Fruit fly (Drosophila melanogaster): ENCODE measurements around the gene aralar1.

aralar1 gene

dm6 chr3R:30428459-30428858 lies 27.2 kb downstream of the aralar1 start, which contains the start of gene CG15533:
Gene CG15533 (plus strand): TSS chr3R:30428820.
- TF ChIP-seq CG11294 (GFP tag; IDR thresholded peaks at IDR 0.05) (no peak), Eip75B (GFP tag; optimal IDR thresholded peaks at IDR 0.05) (no peak), CG1621 (tag; optimal IDR thresholded peaks at IDR 0.05) (no peak), CG16779 (tag; optimal IDR thresholded peaks at IDR 0.05) (no peak)

- TF ChIP-seq ss (GFP tag; optimal IDR thresholded peaks at IDR 0.05) (peak in 1 of 2 experiments; percentile 81), Hr38 (GFP tag; optimal IDR thresholded peaks at IDR 0.05) (no peak), CG9139 (GFP tag; optimal IDR thresholded peaks at IDR 0.05) (peak; percentile 39), net (GFP tag; optimal IDR thresholded peaks at IDR 0.05) (no peak), CG6854 (GFP tag; optimal IDR thresholded peaks at IDR 0.05) (no peak), CG6808 (GFP tag; optimal IDR thresholded peaks at IDR 0.05) (peak; percentile 65), Sox14 (GFP tag; optimal IDR thresholded peaks at IDR 0.05) (peak; percentile 74)
Measured at dm6 chr3R:30427805-30428359, 27.8 kb downstream of the aralar1 start, which contains the start of gene CG2218. Gene CG2218 (minus strand): TSS chr3R:30428276.

dm6 chr3R:30426626-30427025 lies 29.0 kb downstream of the aralar1 start:
- no peak for TF ChIP-seq CG11902 (GFP tag; optimal IDR thresholded peaks at IDR 0.05)
- no peak for TF ChIP-seq CG11762 (GFP tag; optimal IDR thresholded peaks at IDR 0.05; ENCODE audit: insufficient read depth)
- TF ChIP-seq Sox14 (GFP tag; optimal IDR thresholded peaks at IDR 0.05), result no peak
- TF ChIP-seq svp (GFP tag), result peak; percentile 99
- no peak for TF ChIP-seq achi (GFP tag; optimal IDR thresholded peaks at IDR 0.05)
- no peak for TF ChIP-seq CG8319 (GFP tag; optimal IDR thresholded peaks at IDR 0.05)
- no peak for TF ChIP-seq net (GFP tag; optimal IDR thresholded peaks at IDR 0.05)
- no peak for TF ChIP-seq CG1621 (tag; optimal IDR thresholded peaks at IDR 0.05)
- no peak for TF ChIP-seq lz (GFP tag; optimal IDR thresholded peaks at IDR 0.05)
- no peak for TF ChIP-seq CG16779 (tag; optimal IDR thresholded peaks at IDR 0.05)
- no peak for TF ChIP-seq CG9139 (GFP tag; optimal IDR thresholded peaks at IDR 0.05)
- TF ChIP-seq Gug (GFP tag; IDR thresholded peaks at IDR 0.05), result no peak
- no peak for TF ChIP-seq CG3032 (tag; optimal IDR thresholded peaks at IDR 0.05)
- TF ChIP-seq dsx (GFP tag; optimal IDR thresholded peaks at IDR 0.05; ENCODE audit: poor library complexity, severe bottlenecking), result peak; percentile 96
- TF ChIP-seq fd85E (GFP tag; optimal IDR thresholded peaks at IDR 0.05), result no peak
- no peak for TF ChIP-seq CG11294 (GFP tag; IDR thresholded peaks at IDR 0.05)
- TF ChIP-seq Eip78C (GFP tag), result peak; percentile 0
- no peak for TF ChIP-seq Met (GFP tag; optimal IDR thresholded peaks at IDR 0.05)

- TF ChIP-seq Ets96B (tag; optimal IDR thresholded peaks at IDR 0.05) (no peak), lz (GFP tag; optimal IDR thresholded peaks at IDR 0.05) (no peak), spab (GFP tag; optimal IDR thresholded peaks at IDR 0.05) (no peak), CG8319 (GFP tag; optimal IDR thresholded peaks at IDR 0.05) (no peak), CG10669 (GFP tag; optimal IDR thresholded peaks at IDR 0.05) (no peak), ss (GFP tag; optimal IDR thresholded peaks at IDR 0.05) (no peak), CG34406 (GFP tag; optimal IDR thresholded peaks at IDR 0.05) (no peak), achi (GFP tag; optimal IDR thresholded peaks at IDR 0.05) (no peak), CG6276 (GFP tag; optimal IDR thresholded peaks at IDR 0.05) (no peak), CG11294 (GFP tag; IDR thresholded peaks at IDR 0.05) (no peak), Gug (GFP tag; IDR thresholded peaks at IDR 0.05) (no peak), fd59A (GFP tag; optimal IDR thresholded peaks at IDR 0.05) (no peak), OdsH (GFP tag; optimal IDR thresholded peaks at IDR 0.05) (no peak), CG8119 (GFP tag; IDR thresholded peaks at IDR 0.05) (no peak), Ets21C (GFP tag; optimal IDR thresholded peaks at IDR 0.05) (no peak), net (GFP tag; optimal IDR thresholded peaks at IDR 0.05) (no peak)
Measured at dm6 chr3R:30425622-30426021, 30.0 kb downstream of the aralar1 start.

dm6 chr3R:30424993-30425392 lies 30.7 kb downstream of the aralar1 start, which contains the start of gene CG15536:
Gene CG15536 (minus strand): TSS chr3R:30425162.
- TF ChIP-seq CG10631 (GFP tag; optimal IDR thresholded peaks at IDR 0.05) (no peak), eg (GFP tag; IDR thresholded peaks at IDR 0.05) (no peak), CG8319 (GFP tag; optimal IDR thresholded peaks at IDR 0.05) (no peak), Met (GFP tag; optimal IDR thresholded peaks at IDR 0.05) (no peak), vri (GFP tag; optimal IDR thresholded peaks at IDR 0.05) (no peak), esn (GFP tag; optimal IDR thresholded peaks at IDR 0.05) (peak; percentile 15), Sox15 (GFP tag; optimal IDR thresholded peaks at IDR 0.05) (no peak), Eip78C (GFP tag) (peak; percentile 14), net (GFP tag; optimal IDR thresholded peaks at IDR 0.05) (no peak)

Measured in whole organism, prepupa.